Fruit fly (Drosophila melanogaster) whole organism, embryonic: ENCODE data around the gene CG2336.
A peak's percentile ranks its signal among the peaks of the same experiment; 100 is the strongest.

Experiments used
- Atf3 ChIP-seq: fragments of 200-800 bp; sonication (Bioruptor generic); optimal IDR thresholded peaks from 3 replicates; lab custom pipeline; 2016; ENCODE audit warnings: missing biosample characterization, missing genetic modification characterization
- Bgb ChIP-seq: fragments of 200-800 bp; sonication (Bioruptor generic); IDR thresholded peaks from 2 replicates; pipeline ENCODE4 v1.3.6; 2022; ENCODE audit warnings: missing biosample characterization, missing genetic modification characterization; ENCODE audit not compliant: partially characterized antibody
- BtbVII ChIP-seq: fragments of 200-800 bp; sonication (Bioruptor generic); optimal IDR thresholded peaks from 3 replicates; lab custom pipeline; 2017; ENCODE audit warnings: missing biosample characterization, mild to moderate bottlenecking, missing genetic modification characterization
- CG12659 ChIP-seq: fragments of 200-800 bp; sonication (Bioruptor generic); optimal IDR thresholded peaks from 3 replicates; lab custom pipeline; 2017; ENCODE audit warnings: mild to moderate bottlenecking, missing biosample characterization, missing genetic modification reagents, missing genetic modification characterization
- CG13287 ChIP-seq: fragments of 200-800 bp; sonication (Bioruptor generic); IDR thresholded peaks from 2 replicates; pipeline ENCODE4 v1.3.6; 2022; ENCODE audit warnings: missing biosample characterization, missing genetic modification characterization; ENCODE audit not compliant: partially characterized antibody
- CG13775 ChIP-seq: fragments of 200-800 bp; sonication (Bioruptor generic); optimal IDR thresholded peaks from 3 replicates; lab custom pipeline; 2017; ENCODE audit warnings: missing biosample characterization, mild to moderate bottlenecking, missing genetic modification characterization
- CG14965 ChIP-seq: fragments of 200-800 bp; sonication (Bioruptor generic); optimal IDR thresholded peaks from 2 replicates; lab custom pipeline; 2016; ENCODE audit warnings: missing biosample characterization, missing genetic modification characterization, borderline replicate concordance
- CG15269 ChIP-seq: fragments of 200-800 bp; sonication (Bioruptor generic); optimal IDR thresholded peaks from 2 replicates; lab custom pipeline; 2018; ENCODE audit warnings: missing biosample characterization, mild to moderate bottlenecking, missing genetic modification characterization, moderate library complexity
- CG16863 ChIP-seq: fragments of 200-800 bp; sonication (Bioruptor generic); optimal IDR thresholded peaks from 3 replicates; lab custom pipeline; 2016; ENCODE audit warnings: missing biosample characterization, missing genetic modification characterization
- CG17385 ChIP-seq: fragments of 200-800 bp; sonication (Bioruptor generic); optimal IDR thresholded peaks from 3 replicates; lab custom pipeline; 2018; ENCODE audit warnings: missing biosample characterization, mild to moderate bottlenecking, missing genetic modification characterization
- CG18011 ChIP-seq: fragments of 200-800 bp; sonication (Bioruptor generic); optimal IDR thresholded peaks from 2 replicates; lab custom pipeline; 2017; ENCODE audit warnings: missing biosample characterization, missing genetic modification characterization, mild to moderate bottlenecking, moderate library complexity, missing genotype
- CG3163 ChIP-seq: fragments of 200-800 bp; sonication (Bioruptor generic); optimal IDR thresholded peaks from 3 replicates; lab custom pipeline; 2016; ENCODE audit warnings: missing biosample characterization, missing genetic modification characterization
- CG32767 ChIP-seq: fragments of 200-800 bp; sonication (Bioruptor generic); IDR thresholded peaks from 2 replicates; pipeline ENCODE4 v1.3.6; 2022; ENCODE audit warnings: missing biosample characterization, missing genetic modification characterization
- CG3995 ChIP-seq: fragments of 200-800 bp; sonication (Bioruptor generic); optimal IDR thresholded peaks from 3 replicates; lab custom pipeline; 2016; ENCODE audit warnings: missing biosample characterization, missing genetic modification characterization
- CG4424 ChIP-seq: fragments of 200-800 bp; sonication (Bioruptor generic); optimal IDR thresholded peaks from 3 replicates; lab custom pipeline; 2016; ENCODE audit warnings: missing biosample characterization, missing genetic modification characterization
- CG4730 ChIP-seq: fragments of 200-800 bp; sonication (Bioruptor generic); IDR thresholded peaks from 2 replicates; pipeline ENCODE4 v1.3.6; 2022; ENCODE audit warnings: missing biosample characterization, missing genetic modification characterization
- CG6854 ChIP-seq: fragments of 200-800 bp; sonication (Bioruptor generic); optimal IDR thresholded peaks from 3 replicates; lab custom pipeline; 2017; ENCODE audit warnings: missing biosample characterization, mild to moderate bottlenecking, missing genetic modification characterization
- CG8478 ChIP-seq: fragments of >200 bp; optimal IDR thresholded peaks from 2 replicates; lab custom pipeline; 2018
- CHES-1-like ChIP-seq: fragments of 200-800 bp; sonication (Bioruptor generic); optimal IDR thresholded peaks from 2 replicates; lab custom pipeline; 2016; ENCODE audit warnings: missing biosample characterization, missing genetic modification characterization
- D19A ChIP-seq: fragments of 200-800 bp; optimal IDR thresholded peaks from 3 replicates; lab custom pipeline; 2019; ENCODE audit warnings: missing biosample characterization, mild to moderate bottlenecking, missing genetic modification characterization, moderate library complexity
- Deaf1 ChIP-seq: fragments of 200-800 bp; optimal IDR thresholded peaks from 3 replicates; lab custom pipeline; 2019; ENCODE audit warnings: missing biosample characterization, mild to moderate bottlenecking, missing genetic modification characterization, moderate library complexity
- Ets65A ChIP-seq: fragments of 200-800 bp; sonication (Bioruptor generic); peaks from one replicate; lab custom pipeline; 2016; ENCODE audit warnings: missing biosample characterization, missing genetic modification characterization
- Fer2 ChIP-seq: fragments of 200-800 bp; sonication (Bioruptor generic); optimal IDR thresholded peaks from 2 replicates; lab custom pipeline; 2018; ENCODE audit warnings: missing biosample characterization, mild to moderate bottlenecking, missing genetic modification characterization, moderate library complexity
- Jarid2 ChIP-seq: fragments of 200-800 bp; sonication (Bioruptor generic); optimal IDR thresholded peaks from 3 replicates; lab custom pipeline; 2017; ENCODE audit warnings: mild to moderate bottlenecking, missing biosample characterization, missing genetic modification reagents, missing genetic modification characterization
- NC2β ChIP-seq: fragments of 200-800 bp; sonication (Bioruptor generic); optimal IDR thresholded peaks from 2 replicates; lab custom pipeline; 2016; ENCODE audit warnings: missing biosample characterization, missing genetic modification characterization
- NFAT ChIP-seq: fragments of 200-800 bp; sonication (Bioruptor generic); IDR thresholded peaks from 2 replicates; pipeline ENCODE4 v1.3.6; 2022; ENCODE audit warnings: missing biosample characterization, missing genetic modification characterization
- Oli ChIP-seq: fragments of 200-800 bp; sonication (Bioruptor generic); optimal IDR thresholded peaks from 2 replicates; lab custom pipeline; 2018; ENCODE audit warnings: missing biosample characterization, mild to moderate bottlenecking, missing genetic modification characterization, moderate library complexity
- Rfx ChIP-seq: fragments of 200-800 bp; sonication (Bioruptor generic); IDR thresholded peaks from 2 replicates; pipeline ENCODE4 v1.3.6; 2022; ENCODE audit warnings: missing biosample characterization, missing genetic modification characterization
- Trl ChIP-seq, 3 experiments: fragments of >200 bp in 2 of 3; fragments of 200-800 bp in 1 of 3; sonication (Bioruptor generic) in 1 of 3; optimal IDR thresholded peaks; 2 replicates in 1 of 3; 3 replicates in 2 of 3; lab custom pipeline; 2016 to 2017; ENCODE audit warnings: missing biosample characterization in 1 of 3, missing genetic modification characterization in 1 of 3
- abd-A ChIP-seq: fragments of 200-800 bp; sonication (Bioruptor generic); optimal IDR thresholded peaks from 3 replicates; lab custom pipeline; 2019; ENCODE audit warnings: missing biosample characterization, mild to moderate bottlenecking, missing genetic modification characterization, moderate library complexity
- chinmo ChIP-seq: fragments of 200-800 bp; sonication (Bioruptor generic); IDR thresholded peaks from 4 replicates; pipeline ENCODE4 v1.3.6; 2022; ENCODE audit warnings: missing biosample characterization, missing genetic modification characterization; ENCODE audit not compliant: partially characterized antibody
- dm ChIP-seq: fragments of 200-800 bp; sonication (Bioruptor generic); optimal IDR thresholded peaks from 3 replicates; lab custom pipeline; 2016; ENCODE audit warnings: missing biosample characterization, missing genetic modification characterization
- ewg ChIP-seq: fragments of 200-800 bp; sonication (Bioruptor generic); optimal IDR thresholded peaks from 3 replicates; lab custom pipeline; 2017; ENCODE audit warnings: mild to moderate bottlenecking, missing biosample characterization, missing genetic modification reagents, missing genetic modification characterization
- fd64A ChIP-seq: fragments of 200-800 bp; sonication (Bioruptor generic); optimal IDR thresholded peaks from 3 replicates; lab custom pipeline; 2018; ENCODE audit warnings: missing biosample characterization, mild to moderate bottlenecking, missing genetic modification characterization
- gce ChIP-seq: fragments of 200-800 bp; sonication (Bioruptor generic); IDR thresholded peaks from 3 replicates; pipeline ENCODE4 v1.3.6; 2022; ENCODE audit warnings: missing biosample characterization, missing genetic modification characterization
- grn ChIP-seq: fragments of 200-800 bp; sonication (Bioruptor generic); optimal IDR thresholded peaks from 3 replicates; lab custom pipeline; 2017; ENCODE audit warnings: missing biosample characterization, missing genetic modification characterization
- jing ChIP-seq: fragments of 200-800 bp; sonication (Bioruptor generic); optimal IDR thresholded peaks from 2 replicates; lab custom pipeline; 2018; ENCODE audit warnings: missing biosample characterization, mild to moderate bottlenecking, missing genetic modification characterization
- lbe ChIP-seq: fragments of 200-800 bp; sonication (Bioruptor generic); optimal IDR thresholded peaks from 2 replicates; lab custom pipeline; 2016; ENCODE audit warnings: missing biosample characterization, mild to moderate bottlenecking, missing genetic modification characterization
- otp ChIP-seq: fragments of 200-800 bp; sonication (Bioruptor generic); IDR thresholded peaks from 3 replicates; pipeline ENCODE4, ENCODE4 v1.3.6; 2022; ENCODE audit warnings: missing biosample characterization, missing genetic modification characterization
- phol ChIP-seq: fragments of 200-800 bp; sonication (Bioruptor generic); optimal IDR thresholded peaks from 3 replicates; lab custom pipeline; 2018; ENCODE audit warnings: missing biosample characterization, mild to moderate bottlenecking, missing genetic modification characterization, moderate library complexity
- pzg ChIP-seq: fragments of 200-800 bp; sonication (Bioruptor generic); optimal IDR thresholded peaks from 3 replicates; lab custom pipeline; 2018; ENCODE audit warnings: missing biosample characterization, mild to moderate bottlenecking, missing genetic modification characterization, moderate library complexity
- so ChIP-seq: fragments of 200-800 bp; sonication (Bioruptor generic); IDR thresholded peaks from 3 replicates; pipeline ENCODE4 v1.3.6; 2022; ENCODE audit warnings: missing biosample characterization, missing genetic modification characterization
- ttk ChIP-seq: fragments of 200-800 bp; sonication (Bioruptor generic); IDR thresholded peaks from 2 replicates; pipeline ENCODE4 v2.1.2; 2022; ENCODE audit warnings: missing biosample characterization, missing genetic modification characterization

The CG2336 gene

DNA sequence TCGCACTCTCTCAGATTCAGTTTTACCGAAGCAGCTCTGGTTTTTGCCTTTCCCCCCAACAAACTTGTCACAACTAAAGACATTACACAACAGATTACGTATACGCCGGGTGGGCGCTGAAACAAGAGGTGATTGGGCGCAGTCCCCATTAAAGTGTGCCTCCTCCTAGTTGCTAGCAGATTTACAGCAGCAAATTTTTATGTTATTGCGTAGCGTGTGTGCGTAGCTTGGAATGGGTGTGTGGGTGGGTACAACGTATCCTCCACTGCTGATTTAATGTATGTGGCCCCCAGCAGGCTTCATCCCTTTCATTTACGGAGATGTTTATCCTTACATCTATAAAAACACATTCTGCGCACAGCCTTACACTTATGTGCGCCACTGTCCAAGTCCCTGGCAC, 11.7 kb upstream of the CG2336 start:
- TF ChIP-seq Ets65A = peak; percentile 68
- TF ChIP-seq NC2β (GFP tag; lab: Kevin White, UChicago) = no peak
- TF ChIP-seq abd-A (tag; lab: Kevin White, UChicago) = peak; percentile 79

DNA sequence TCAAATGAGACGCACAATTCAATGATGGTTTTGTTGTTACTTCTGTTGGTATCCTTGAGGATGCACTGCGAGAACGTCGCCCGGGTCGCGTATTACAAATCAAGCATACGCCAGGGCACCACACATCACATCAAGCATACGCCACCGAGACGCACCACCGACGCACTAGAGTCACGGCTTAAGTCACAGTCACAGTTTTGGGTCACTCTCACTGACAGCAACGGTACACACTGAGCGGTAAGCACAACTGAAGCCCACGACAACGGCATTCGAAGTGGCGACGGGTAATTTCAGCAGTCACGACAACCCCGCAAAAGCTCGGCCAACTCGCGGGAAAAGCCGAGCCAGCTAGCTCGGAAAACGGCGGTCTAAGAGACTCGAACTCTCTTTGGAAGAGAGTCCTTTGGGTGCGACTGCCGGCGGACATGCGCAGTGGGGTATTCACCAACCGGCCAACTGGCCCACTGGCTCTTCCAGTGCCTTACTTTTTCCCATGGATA, 12.5 kb downstream of the CG2336 start, which contains the start of gene dpr11:
dpr11 (minus strand) TSS at position 263 of the 500 bp plus-strand sequence.
- TF ChIP-seq ewg (peak; percentile 60), Ets65A (peak; percentile 14), lbe (GFP tag; lab: Kevin White, UChicago) (no peak), Jarid2 (GFP tag; lab: Kevin White, UChicago) (peak; percentile 76), CG14965 (no peak), CG8478 (lab: Kevin White, UChicago) (no peak), CG32767 (no peak), Atf3 (GFP tag; lab: Kevin White, UChicago) (no peak), CG13287 (GFP tag; lab: Robert Waterston, UW) (no peak), grn (no peak), pzg (GFP tag; lab: Kevin White, UChicago) (no peak), jing (GFP tag; lab: Kevin White, UChicago) (no peak), chinmo (GFP tag; lab: Robert Waterston, UW) (0 out of 4 replicates have a peak, but pooled peaks have one; percentile 19), Trl (optimal IDR thresholded peaks at IDR 0.05; lab: Kevin White, UChicago) (peak; percentile 3 to 31), Trl (GFP tag; optimal IDR thresholded peaks at IDR 0.05; lab: Kevin White, UChicago) (no peak), Oli (tag; lab: Kevin White, UChicago) (no peak), abd-A (tag; lab: Kevin White, UChicago) (peak; percentile 41), Deaf1 (tag; lab: Kevin White, UChicago) (peak; percentile 92), CG6854 (GFP tag; lab: Kevin White, UChicago) (no peak), CG3995 (GFP tag; lab: Kevin White, UChicago) (peak; percentile 94), CG3163 (GFP tag; lab: Kevin White, UChicago) (peak; percentile 81), CG15269 (tag; lab: Kevin White, UChicago) (no peak), CG18011 (GFP tag; lab: Kevin White, UChicago) (no peak), BtbVII (no peak), CG12659 (GFP tag; lab: Kevin White, UChicago) (no peak), fd64A (GFP tag; lab: Kevin White, UChicago) (no peak), CHES-1-like (no peak)

DNA sequence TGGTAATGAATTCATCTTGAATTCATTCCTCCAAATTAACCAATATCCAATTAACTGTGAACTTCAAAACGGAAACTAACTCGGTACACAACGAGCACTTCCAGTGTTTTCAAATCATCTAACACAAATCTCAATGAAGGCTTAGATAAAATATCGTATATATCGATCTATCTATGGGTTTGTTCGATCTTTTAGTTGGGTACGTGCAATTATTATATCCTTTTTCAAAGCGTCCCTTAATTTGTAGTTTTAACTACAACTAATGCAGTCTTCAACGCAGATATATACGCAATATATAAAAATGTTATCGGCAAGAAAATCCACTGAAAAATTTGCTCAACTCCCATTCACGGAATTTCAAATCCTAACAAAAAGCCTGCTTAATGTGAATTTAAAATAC, 17.3 kb downstream of the CG2336 start, which contains the start of gene CG1138:
CG1138 (minus strand) TSS at position 101 of the 400 bp plus-strand sequence.
- TF ChIP-seq gce (no peak), CG16863 (GFP tag; lab: Kevin White, UChicago) (no peak), CG4424 (no peak), CG4730 (GFP tag; lab: Robert Waterston, UW) (no peak), Fer2 (no peak), CG17385 (GFP tag; lab: Kevin White, UChicago) (no peak), otp (no peak), NFAT (no peak), dm (GFP tag; lab: Kevin White, UChicago) (no peak), Rfx (GFP tag; lab: Robert Waterston, UW) (no peak), D19A (tag; lab: Kevin White, UChicago) (no peak), ttk (no peak), so (GFP tag; lab: Robert Waterston, UW) (no peak), CG13775 (GFP tag; lab: Kevin White, UChicago) (no peak), Bgb (GFP tag; lab: Robert Waterston, UW) (no peak), phol (tag; lab: Kevin White, UChicago) (no peak)
- TF ChIP-seq, all 482 proteins: peak for 0
